Worm (Caenorhabditis elegans) whole organism, early embryonic: ENCODE data around the gene tbb-2.
A peak's percentile ranks its signal among the peaks of the same experiment; 100 is the strongest.

Experiments
- B0310.2 ChIP-seq: sonication (generic microtip); optimal IDR thresholded peaks from 2 replicates; lab custom pipeline; 2016; ENCODE audit warnings: mild to moderate bottlenecking, missing genetic modification characterization, missing compliant biosample characterization
- F13C5.2 ChIP-seq: sonication (generic microtip); optimal IDR thresholded peaks from 2 replicates; lab custom pipeline; 2017; ENCODE audit warnings: mild to moderate bottlenecking, missing genetic modification characterization, inconsistent platforms, missing compliant biosample characterization
- aly-1 ChIP-seq: sonication (generic microtip); optimal IDR thresholded peaks from 2 replicates; lab custom pipeline; 2016; ENCODE audit warnings: missing genetic modification characterization, missing compliant biosample characterization
- ama-1 ChIP-seq: fragments of 150-350 bp; optimal IDR thresholded peaks from 2 replicates; lab custom pipeline; 2014
- ceh-13 ChIP-seq: fragments of 200-800 bp; sonication (Bioruptor generic); optimal IDR thresholded peaks from 2 replicates; lab custom pipeline; 2018; ENCODE audit warnings: mild to moderate bottlenecking, missing genetic modification characterization, missing compliant biosample characterization
- ceh-36 ChIP-seq: sonication (generic microtip); optimal IDR thresholded peaks from 2 replicates; lab custom pipeline; 2016; ENCODE audit warnings: missing genetic modification characterization, inconsistent platforms, missing compliant biosample characterization
- ets-7 ChIP-seq: sonication (generic microtip); optimal IDR thresholded peaks from 2 replicates; lab custom pipeline; 2016; ENCODE audit warnings: missing genotype, missing genetic modification characterization, missing compliant biosample characterization
- flt-1 ChIP-seq: fragments of 200-800 bp; sonication (Bioruptor generic); IDR thresholded peaks from 2 replicates; pipeline ENCODE4 v1.3.6; 2022; ENCODE audit warnings: missing genetic modification characterization, missing compliant biosample characterization
- hmbx-1 ChIP-seq: sonication (generic microtip); optimal IDR thresholded peaks from 2 replicates; lab custom pipeline; 2016; ENCODE audit warnings: mild to moderate bottlenecking, missing genetic modification characterization, missing compliant biosample characterization
- hmg-4 ChIP-seq: fragments of 200-800 bp; sonication (Bioruptor generic); optimal IDR thresholded peaks from 2 replicates; lab custom pipeline; 2018; ENCODE audit warnings: mild to moderate bottlenecking, missing genetic modification characterization, missing compliant biosample characterization
- hnd-1 ChIP-seq: sonication (generic microtip); optimal IDR thresholded peaks from 2 replicates; lab custom pipeline; 2016; ENCODE audit warnings: missing genetic modification characterization, missing compliant biosample characterization
- pes-1 ChIP-seq: fragments of 200-800 bp; sonication (Bioruptor generic); IDR thresholded peaks from 2 replicates; pipeline ENCODE4 v1.3.6; 2022; ENCODE audit warnings: missing genetic modification reagents, missing genetic modification characterization, missing compliant biosample characterization
- scrt-1 ChIP-seq: fragments of 200-800 bp; sonication (Bioruptor generic); IDR thresholded peaks from 2 replicates; pipeline ENCODE4 v1.3.6; 2022; ENCODE audit warnings: missing genetic modification characterization, missing compliant biosample characterization
- sea-1 ChIP-seq: fragments of 200-800 bp; sonication (Bioruptor generic); conservative IDR thresholded peaks from 2 replicates; pipeline ENCODE4 v1.3.6; 2022; ENCODE audit warnings: missing genetic modification characterization, missing compliant biosample characterization
- tbx-11 ChIP-seq: fragments of 200-800 bp; sonication (Bioruptor generic); IDR thresholded peaks from 2 replicates; pipeline ENCODE4 v1.3.6; 2022; ENCODE audit warnings: missing genetic modification characterization, missing compliant biosample characterization
- tbx-37 ChIP-seq: fragments of 200-800 bp; sonication (Bioruptor generic); conservative IDR thresholded peaks from 2 replicates; pipeline ENCODE4 v1.3.6; 2022; ENCODE audit warnings: missing genetic modification reagents, missing genetic modification characterization, missing compliant biosample characterization
- tra-4 ChIP-seq: sonication (generic microtip); optimal IDR thresholded peaks from 2 replicates; lab custom pipeline; 2017; ENCODE audit warnings: missing genetic modification characterization, missing compliant biosample characterization

Gene tbb-2

DNA sequence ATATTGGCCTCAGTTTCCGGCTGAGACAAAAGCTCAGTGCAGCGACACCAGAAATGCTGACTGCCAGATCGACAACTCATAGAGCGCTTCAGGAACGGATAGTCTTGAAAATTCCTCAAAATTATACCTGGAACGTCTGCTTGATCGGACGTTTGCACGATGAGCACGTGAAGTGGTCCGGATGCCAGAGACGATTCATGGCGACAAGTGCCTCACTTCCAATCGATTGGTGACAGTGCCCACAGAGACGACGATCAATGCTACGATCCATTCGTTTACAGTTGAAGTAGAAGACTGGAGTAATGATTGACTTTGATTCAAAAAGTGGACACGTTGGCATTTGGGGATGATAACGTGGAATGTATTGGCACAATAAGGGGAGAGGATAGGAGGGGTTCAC, 31.1 kb downstream of the tbb-2 start, which contains the start of gene Y1A5A.1:
Y1A5A.1 (minus strand) TSS at position 294 of the 400 bp plus-strand sequence.
- TF ChIP-seq hnd-1 (tag; lab: Kevin White, UChicago): no peak
- no peak for TF ChIP-seq ceh-36 (tag; lab: Kevin White, UChicago)

ce11 chrIII:3984049-3984484, 33.4 kb downstream of the tbb-2 start:
- TF ChIP-seq pes-1 (no peak), sea-1 (no peak), hmg-4 (GFP tag; lab: Kevin White, UChicago) (no peak), F13C5.2 (tag; lab: Kevin White, UChicago) (no peak), hmbx-1 (tag; lab: Kevin White, UChicago) (no peak), flt-1 (no peak), ama-1 (lab: Kevin White, UChicago) (no peak), tbx-11 (GFP tag; lab: Robert Waterston, UW) (no peak), ceh-36 (tag; lab: Kevin White, UChicago) (no peak), tra-4 (no peak), scrt-1 (no peak), B0310.2 (tag; lab: Kevin White, UChicago) (no peak), ceh-13 (GFP tag; lab: Kevin White, UChicago) (no peak), tbx-37 (GFP tag; lab: Robert Waterston, UW) (no peak), hnd-1 (tag; lab: Kevin White, UChicago) (no peak), aly-1 (tag; lab: Kevin White, UChicago) (no peak)

DNA sequence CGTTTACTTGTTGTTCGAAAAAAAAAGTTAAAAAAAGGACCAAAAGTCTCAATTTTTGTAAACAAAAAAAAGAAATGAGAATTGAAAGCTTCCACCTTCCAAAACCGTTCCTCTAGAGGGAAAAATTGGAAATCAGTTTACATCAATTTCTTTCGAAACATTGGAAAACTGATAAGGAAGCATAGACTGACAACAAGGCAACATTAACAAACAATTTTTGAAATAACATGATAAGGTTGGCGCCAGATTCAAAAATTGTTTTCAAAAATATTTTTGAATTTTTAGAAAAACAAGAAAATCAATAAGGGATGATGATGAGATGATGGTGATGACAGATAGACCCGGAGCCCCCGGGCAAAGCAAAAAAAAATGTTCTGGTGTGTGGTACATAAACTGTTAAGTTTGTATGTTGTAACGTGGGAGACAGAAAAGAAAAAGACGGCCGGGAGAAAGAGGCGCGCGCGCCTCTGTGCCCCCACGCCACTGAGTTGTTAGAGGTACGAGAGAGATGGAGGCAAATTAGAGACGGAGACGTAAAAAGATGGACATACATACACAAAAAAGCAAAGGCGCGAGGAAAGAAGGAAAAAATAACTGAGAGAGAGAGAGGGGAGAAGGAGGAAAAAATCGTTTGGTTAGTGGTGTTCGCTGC, 37.3 kb downstream of the tbb-2 start:
- TF ChIP-seq tbx-11 (GFP tag; lab: Robert Waterston, UW) (no peak), tbx-37 (GFP tag; lab: Robert Waterston, UW) (0 out of 2 replicates have a peak, but pooled peaks have one; percentile 6), ets-7 (tag; lab: Kevin White, UChicago) (no peak)

DNA sequence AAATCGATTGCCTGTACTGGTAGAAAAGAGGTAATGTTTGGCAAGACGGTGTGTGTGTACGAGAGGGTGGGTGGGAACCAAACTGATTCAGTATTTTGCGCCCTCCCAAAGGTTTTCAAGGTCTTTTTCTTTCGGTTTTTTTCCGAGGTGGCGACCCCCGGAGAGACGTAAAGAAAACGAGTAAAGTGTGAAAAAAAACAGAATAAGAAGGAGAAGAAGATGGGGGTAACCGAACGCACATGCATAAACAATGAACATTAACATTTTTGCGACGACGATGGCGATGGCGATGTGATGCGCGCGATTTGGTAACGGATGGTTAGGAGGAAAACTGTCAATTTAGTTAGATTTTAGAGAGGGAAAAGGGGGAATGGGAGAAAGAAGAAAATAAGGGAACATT, 39.0 kb downstream of the tbb-2 start:
- TF ChIP-seq tbx-37 (GFP tag; lab: Robert Waterston, UW) (no peak), flt-1 (no peak), pes-1 (no peak), scrt-1 (no peak), ets-7 (tag; lab: Kevin White, UChicago) (no peak), ceh-13 (GFP tag; lab: Kevin White, UChicago) (no peak)

ce11 chrIII:3976992-3977391, 40.4 kb downstream of the tbb-2 start:
- TF ChIP-seq tbx-37 (GFP tag; lab: Robert Waterston, UW) (no peak), aly-1 (tag; lab: Kevin White, UChicago) (no peak), F13C5.2 (tag; lab: Kevin White, UChicago) (no peak), hnd-1 (tag; lab: Kevin White, UChicago) (no peak), sea-1 (no peak), B0310.2 (tag; lab: Kevin White, UChicago) (no peak), ama-1 (lab: Kevin White, UChicago) (no peak), scrt-1 (no peak)

ce11 chrIII:3976291-3976690, 41.1 kb downstream of the tbb-2 start, which contains the start of gene msi-1:
msi-1 (minus strand) TSS chrIII:3976391.
- TF ChIP-seq scrt-1: no peak
- no peak for TF ChIP-seq B0310.2 (tag; lab: Kevin White, UChicago)
- no peak for TF ChIP-seq hmg-4 (GFP tag; lab: Kevin White, UChicago)
- no peak for TF ChIP-seq hmbx-1 (tag; lab: Kevin White, UChicago)
- TF ChIP-seq flt-1: no peak
- no peak for TF ChIP-seq tbx-11 (GFP tag; lab: Robert Waterston, UW)
- no peak for TF ChIP-seq F13C5.2 (tag; lab: Kevin White, UChicago)
- TF ChIP-seq ceh-13 (GFP tag; lab: Kevin White, UChicago): no peak
- TF ChIP-seq ceh-36 (tag; lab: Kevin White, UChicago): no peak

DNA sequence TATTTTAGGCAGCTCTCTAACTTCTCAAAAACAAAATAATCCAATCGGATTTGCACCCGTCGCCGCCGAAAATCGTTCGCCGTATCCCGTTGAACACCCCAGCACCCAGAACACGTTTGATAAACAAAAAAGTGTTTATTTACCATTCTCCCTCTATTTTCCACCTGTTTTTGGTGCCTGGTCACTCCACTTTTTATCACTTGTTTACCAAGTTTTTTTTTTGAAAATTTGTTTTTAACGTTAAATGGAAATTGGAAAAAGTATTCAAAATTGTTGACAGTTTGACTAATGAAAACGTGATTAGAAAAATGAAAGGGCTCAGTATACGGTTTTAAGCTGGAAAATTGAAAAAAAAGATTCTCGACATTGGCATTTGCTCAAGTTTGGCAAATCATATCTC, 42.4 kb downstream of the tbb-2 start:
- TF ChIP-seq hmbx-1 (tag; lab: Kevin White, UChicago): no peak
- TF ChIP-seq pes-1: no peak
- TF ChIP-seq hnd-1 (tag; lab: Kevin White, UChicago): no peak
- no peak for TF ChIP-seq ceh-36 (tag; lab: Kevin White, UChicago)

DNA sequence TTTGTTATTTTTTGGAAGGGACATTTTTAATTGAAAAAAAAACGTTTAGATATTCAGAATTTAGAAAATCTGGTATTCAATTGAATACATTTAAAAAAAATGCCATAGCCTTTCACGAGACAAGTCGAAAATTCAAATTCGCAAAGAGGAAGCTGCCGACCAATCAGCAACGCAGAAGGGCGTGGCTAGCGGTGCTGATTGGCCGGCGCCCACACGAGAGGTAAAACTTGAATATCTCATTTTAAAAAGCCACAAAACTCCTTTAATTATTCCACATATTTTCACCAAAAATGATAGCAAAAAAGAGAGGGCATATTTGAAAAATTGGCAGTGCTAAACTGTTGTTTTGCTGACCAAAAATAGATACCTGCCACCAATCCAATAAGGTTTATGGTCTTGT, 42.9 kb downstream of the tbb-2 start:
- TF ChIP-seq flt-1: no peak
- TF ChIP-seq tra-4: no peak
- TF ChIP-seq tbx-37 (GFP tag; lab: Robert Waterston, UW): no peak
- no peak for TF ChIP-seq sea-1

DNA sequence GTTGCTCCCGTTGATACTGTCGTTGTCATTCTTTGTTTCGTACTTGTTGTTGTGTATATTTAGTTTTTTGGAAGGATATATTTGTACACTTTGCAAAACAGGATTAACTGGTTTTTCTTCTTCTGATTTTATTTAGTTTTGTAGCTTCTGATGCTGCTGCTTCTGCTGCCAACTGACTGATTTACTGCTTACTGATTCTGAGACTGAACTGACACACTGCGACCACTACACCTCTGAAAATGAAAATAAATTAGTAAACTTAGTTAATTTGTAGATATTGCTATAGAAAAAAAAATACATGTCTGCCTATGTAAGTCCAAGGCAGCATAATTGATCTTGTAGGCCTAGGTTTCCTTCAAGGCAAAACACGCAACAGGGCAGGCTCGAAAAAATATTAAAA, 44.7 kb downstream of the tbb-2 start, which contains the start of gene R10E9.4:
R10E9.4 (minus strand) TSS at position 101 of the 400 bp plus-strand sequence.
- TF ChIP-seq ceh-36 (tag; lab: Kevin White, UChicago) (no peak), hmbx-1 (tag; lab: Kevin White, UChicago) (no peak), tbx-11 (GFP tag; lab: Robert Waterston, UW) (no peak), hnd-1 (tag; lab: Kevin White, UChicago) (no peak), ceh-13 (GFP tag; lab: Kevin White, UChicago) (no peak), pes-1 (no peak), sea-1 (no peak), F13C5.2 (tag; lab: Kevin White, UChicago) (no peak), flt-1 (no peak), ama-1 (lab: Kevin White, UChicago) (no peak), scrt-1 (no peak), hmg-4 (GFP tag; lab: Kevin White, UChicago) (no peak), tbx-37 (GFP tag; lab: Robert Waterston, UW) (no peak), ets-7 (tag; lab: Kevin White, UChicago) (no peak)
